Worm (Caenorhabditis elegans) whole organism, L2 larva: ENCODE data around the gene C33D9.8.

Source experiments
- C34F6.9 ChIP-seq: fragments of 150-350 bp; optimal IDR thresholded peaks from 2 replicates; lab custom pipeline; 2014; ENCODE audit warnings: missing biosample characterization, missing genetic modification characterization
- F13H6.1 ChIP-seq: sonication (generic microtip); optimal IDR thresholded peaks from 2 replicates; lab custom pipeline; 2016; ENCODE audit warnings: missing genetic modification characterization, missing compliant biosample characterization
- R02D3.7 ChIP-seq: fragments of 150-350 bp; optimal IDR thresholded peaks from 2 replicates; lab custom pipeline; 2014; ENCODE audit warnings: missing biosample characterization, missing genetic modification characterization
- Y55F3AM.14 ChIP-seq: fragments of 200-800 bp; sonication (Bioruptor generic); optimal IDR thresholded peaks from 2 replicates; lab custom pipeline; 2018; ENCODE audit warnings: mild to moderate bottlenecking, missing genetic modification characterization, missing compliant biosample characterization
- ZK546.5 ChIP-seq: sonication (generic microtip); optimal IDR thresholded peaks from 2 replicates; lab custom pipeline; 2017; ENCODE audit warnings: missing biosample characterization, missing genetic modification characterization
- alr-1 ChIP-seq: fragments of 150-350 bp; optimal IDR thresholded peaks from 2 replicates; lab custom pipeline; 2014; ENCODE audit warnings: missing biosample characterization, missing genetic modification characterization
- aly-2 ChIP-seq: fragments of 150-350 bp; optimal IDR thresholded peaks from 2 replicates; lab custom pipeline; 2014; ENCODE audit warnings: missing biosample characterization, missing genetic modification characterization
- ama-1 ChIP-seq: fragments of 150-350 bp; optimal IDR thresholded peaks from 2 replicates; lab custom pipeline; 2018; ENCODE audit warnings: inconsistent platforms
- blmp-1 ChIP-seq: sonication (generic microtip); optimal IDR thresholded peaks from 2 replicates; lab custom pipeline; 2017; ENCODE audit warnings: missing genetic modification characterization, mild to moderate bottlenecking, missing compliant biosample characterization, antibody characterized with exemption, moderate library complexity; ENCODE audit not compliant: insufficient read depth
- ceh-16 ChIP-seq: fragments of 150-350 bp; optimal IDR thresholded peaks from 2 replicates; lab custom pipeline; 2014; ENCODE audit warnings: missing biosample characterization, missing genetic modification characterization
- ceh-82 ChIP-seq: fragments of 150-350 bp; optimal IDR thresholded peaks from 2 replicates; lab custom pipeline; 2014; ENCODE audit warnings: missing biosample characterization, missing genetic modification characterization
- crh-2 ChIP-seq: sonication (generic microtip); optimal IDR thresholded peaks from 2 replicates; lab custom pipeline; 2017; ENCODE audit warnings: missing biosample characterization, missing genetic modification characterization
- elt-1 ChIP-seq: fragments of 150-350 bp; optimal IDR thresholded peaks from 2 replicates; lab custom pipeline; 2014; ENCODE audit warnings: missing biosample characterization, missing genetic modification characterization
- elt-3 ChIP-seq: sonication (generic microtip); optimal IDR thresholded peaks from 2 replicates; lab custom pipeline; 2017; ENCODE audit warnings: missing biosample characterization, missing genetic modification characterization
- fos-1 ChIP-seq: fragments of 150-350 bp; optimal IDR thresholded peaks from 2 replicates; lab custom pipeline; 2014; ENCODE audit warnings: missing biosample characterization, missing genetic modification characterization
- gmeb-1 ChIP-seq: fragments of 150-350 bp; optimal IDR thresholded peaks from 2 replicates; lab custom pipeline; 2014; ENCODE audit warnings: missing biosample characterization, missing genetic modification characterization
- lin-11 ChIP-seq: fragments of 150-350 bp; sonication (generic microtip); optimal IDR thresholded peaks from 2 replicates; lab custom pipeline; 2014; ENCODE audit warnings: missing biosample characterization, missing genetic modification characterization, inconsistent platforms, mixed read lengths
- lin-13 ChIP-seq: fragments of 150-350 bp; optimal IDR thresholded peaks from 2 replicates; lab custom pipeline; 2014; ENCODE audit warnings: missing biosample characterization, missing genetic modification reagents, missing genetic modification characterization
- lin-39 ChIP-seq: fragments of 150-350 bp; optimal IDR thresholded peaks from 2 replicates; lab custom pipeline; 2014; ENCODE audit warnings: missing biosample characterization, missing genetic modification reagents, missing genetic modification characterization
- lsy-2 ChIP-seq, 2 experiments: fragments of 150-350 bp in 1 of 2; sonication (generic microtip) in 1 of 2; optimal IDR thresholded peaks; 2 replicates each; lab custom pipeline; 2014 to 2017; ENCODE audit warnings: missing biosample characterization in 2 of 2, missing genetic modification characterization in 2 of 2
- mab-5 ChIP-seq: fragments of 150-350 bp; optimal IDR thresholded peaks from 2 replicates; lab custom pipeline; 2014; ENCODE audit warnings: missing biosample characterization, missing genetic modification characterization
- mbf-1 ChIP-seq: sonication (generic microtip); optimal IDR thresholded peaks from 2 replicates; lab custom pipeline; 2017; ENCODE audit warnings: missing biosample characterization, missing genetic modification characterization
- mdl-1 ChIP-seq, 2 experiments: fragments of 150-350 bp in 1 of 2; sonication (generic microtip) in 1 of 2; optimal IDR thresholded peaks; 2 replicates each; lab custom pipeline; 2017; ENCODE audit warnings: missing biosample characterization in 2 of 2, missing genetic modification characterization in 2 of 2
- nhr-10 ChIP-seq: sonication (generic microtip); optimal IDR thresholded peaks from 2 replicates; lab custom pipeline; 2017; ENCODE audit warnings: missing biosample characterization, missing genetic modification characterization
- nhr-11 ChIP-seq: fragments of 150-350 bp; optimal IDR thresholded peaks from 2 replicates; lab custom pipeline; 2014; ENCODE audit warnings: missing biosample characterization, missing genetic modification characterization
- nhr-12 ChIP-seq: fragments of 150-350 bp; optimal IDR thresholded peaks from 2 replicates; lab custom pipeline; 2014; ENCODE audit warnings: missing biosample characterization, missing genetic modification characterization
- nhr-129 ChIP-seq: fragments of 150-350 bp; optimal IDR thresholded peaks from 2 replicates; lab custom pipeline; 2014; ENCODE audit warnings: missing biosample characterization, missing genetic modification characterization
- nhr-21 ChIP-seq: fragments of 150-350 bp; optimal IDR thresholded peaks from 2 replicates; lab custom pipeline; 2014; ENCODE audit warnings: missing biosample characterization, missing genetic modification characterization
- nhr-23 ChIP-seq: fragments of 150-350 bp; optimal IDR thresholded peaks from 2 replicates; lab custom pipeline; 2014; ENCODE audit warnings: missing biosample characterization, missing genetic modification reagents, missing genetic modification characterization
- nhr-237 ChIP-seq: fragments of 150-350 bp; optimal IDR thresholded peaks from 2 replicates; lab custom pipeline; 2014; ENCODE audit warnings: missing biosample characterization, missing genetic modification characterization
- nhr-25 ChIP-seq: fragments of 150-350 bp; sonication (generic microtip); optimal IDR thresholded peaks from 3 replicates; lab custom pipeline; 2014; ENCODE audit warnings: missing biosample characterization, missing genetic modification characterization
- nhr-6 ChIP-seq: fragments of 150-350 bp; optimal IDR thresholded peaks from 2 replicates; lab custom pipeline; 2014; ENCODE audit warnings: missing biosample characterization, missing genetic modification characterization
- nhr-77 ChIP-seq: fragments of 150-350 bp; optimal IDR thresholded peaks from 2 replicates; lab custom pipeline; 2014; ENCODE audit warnings: missing biosample characterization, missing genetic modification characterization
- sem-4 ChIP-seq: fragments of 150-350 bp; optimal IDR thresholded peaks from 2 replicates; lab custom pipeline; 2014; ENCODE audit warnings: missing biosample characterization, missing genetic modification reagents, missing genetic modification characterization
- sma-3 ChIP-seq: sonication (generic microtip); optimal IDR thresholded peaks from 2 replicates; lab custom pipeline; 2016; ENCODE audit warnings: missing genetic modification reagents, missing genetic modification characterization, missing compliant biosample characterization
- sma-9 ChIP-seq, 2 experiments: fragments of 150-350 bp in 1 of 2; sonication (generic microtip) in 1 of 2; optimal IDR thresholded peaks; 2 replicates each; lab custom pipeline; 2014 to 2016; ENCODE audit warnings: missing genetic modification characterization in 2 of 2, mild to moderate bottlenecking in 1 of 2, missing biosample characterization in 1 of 2, missing compliant biosample characterization in 1 of 2, missing genetic modification reagents in 1 of 2, moderate library complexity in 1 of 2
- snpc-4 ChIP-seq: fragments of 150-350 bp; optimal IDR thresholded peaks from 2 replicates; lab custom pipeline; 2014; ENCODE audit warnings: missing biosample characterization, missing genetic modification characterization
- unc-39 ChIP-seq: fragments of 150-350 bp; optimal IDR thresholded peaks from 2 replicates; lab custom pipeline; 2014; ENCODE audit warnings: missing biosample characterization, missing genetic modification characterization
- unc-55 ChIP-seq: fragments of 150-350 bp; sonication (generic microtip); optimal IDR thresholded peaks from 3 replicates; lab custom pipeline; 2014; ENCODE audit warnings: missing biosample characterization, missing genetic modification reagents, missing genetic modification characterization
- unc-62 ChIP-seq: fragments of 150-350 bp; optimal IDR thresholded peaks from 2 replicates; lab custom pipeline; 2014; ENCODE audit warnings: missing biosample characterization, missing genetic modification reagents, missing genetic modification characterization
- zag-1 ChIP-seq: fragments of 150-350 bp; optimal IDR thresholded peaks from 2 replicates; lab custom pipeline; 2014; ENCODE audit warnings: missing biosample characterization, missing genetic modification characterization
- ztf-1 ChIP-seq: fragments of 200-800 bp; sonication (Bioruptor generic); conservative IDR thresholded peaks from 2 replicates; pipeline ENCODE4 v1.3.6; 2022; ENCODE audit warnings: missing genetic modification characterization, missing compliant biosample characterization
- ztf-11 ChIP-seq: sonication (generic microtip); optimal IDR thresholded peaks from 2 replicates; lab custom pipeline; 2017; ENCODE audit warnings: missing biosample characterization, missing genetic modification characterization
- ztf-4 ChIP-seq: fragments of 150-350 bp; optimal IDR thresholded peaks from 2 replicates; lab custom pipeline; 2014; ENCODE audit warnings: missing biosample characterization, missing genetic modification characterization

C33D9.8 gene

ce11 chrIV:8786654-8787053, at the start of gene C33D9.8:
Gene C33D9.8, minus strand, starts transcription at chrIV:8786752.
- TF ChIP-seq ZK546.5 (tag; lab: Kevin White, UChicago) (no peak), nhr-23 (no peak), lin-39 (tag; lab: Kevin White, UChicago) (no peak), Y55F3AM.14 (GFP tag; lab: Kevin White, UChicago) (no peak), unc-62 (GFP tag; lab: Kevin White, UChicago) (no peak), C34F6.9 (tag; lab: Kevin White, UChicago) (peak; percentile 40), unc-55 (GFP tag; lab: Kevin White, UChicago) (peak; percentile 60), lsy-2 (tag; optimal IDR thresholded peaks at IDR 0.05; lab: Kevin White, UChicago) (peak in 1 of 2 experiments; percentile 30), nhr-21 (tag; lab: Kevin White, UChicago) (no peak), alr-1 (tag; lab: Kevin White, UChicago) (no peak), zag-1 (tag; lab: Kevin White, UChicago) (no peak), unc-39 (no peak), nhr-6 (no peak)
- TF ChIP-seq, all 48 proteins: peak for 3

- TF ChIP-seq C34F6.9 (tag; lab: Kevin White, UChicago) (no peak), ama-1 (lab: Kevin White, UChicago) (no peak), lin-11 (tag; lab: Kevin White, UChicago) (no peak), snpc-4 (tag; lab: Kevin White, UChicago) (no peak), nhr-10 (tag; lab: Kevin White, UChicago) (no peak), blmp-1 (peak; percentile 63), nhr-237 (tag; lab: Kevin White, UChicago) (no peak), ztf-1 (GFP tag; lab: Robert Waterston, UW) (no peak), nhr-21 (tag; lab: Kevin White, UChicago) (peak; percentile 65), lin-13 (GFP tag; lab: Kevin White, UChicago) (no peak), ceh-82 (tag; lab: Kevin White, UChicago) (no peak), alr-1 (tag; lab: Kevin White, UChicago) (no peak), nhr-77 (tag; lab: Kevin White, UChicago) (no peak), fos-1 (peak; percentile 65), elt-1 (no peak), elt-3 (tag; lab: Kevin White, UChicago) (no peak), gmeb-1 (peak; percentile 42), nhr-129 (tag; lab: Kevin White, UChicago) (peak; percentile 70), nhr-11 (no peak), aly-2 (no peak), ceh-16 (no peak), Y55F3AM.14 (GFP tag; lab: Kevin White, UChicago) (no peak), crh-2 (tag; lab: Kevin White, UChicago) (peak; percentile 37), sem-4 (no peak), R02D3.7 (tag; lab: Kevin White, UChicago) (no peak), sma-9 (GFP tag; optimal IDR thresholded peaks at IDR 0.05; lab: Kevin White, UChicago) (peak; percentile 60), sma-9 (tag; optimal IDR thresholded peaks at IDR 0.05; lab: Kevin White, UChicago) (no peak), F13H6.1 (no peak), ztf-11 (tag; lab: Kevin White, UChicago) (no peak), mbf-1 (no peak), lin-39 (tag; lab: Kevin White, UChicago) (no peak), nhr-23 (no peak), mab-5 (no peak), ZK546.5 (tag; lab: Kevin White, UChicago) (no peak), sma-3 (peak; percentile 69), mdl-1 (tag; optimal IDR thresholded peaks at IDR 0.05; lab: Kevin White, UChicago) (peak in 1 of 2 experiments; percentile 22), nhr-12 (no peak), unc-62 (GFP tag; lab: Kevin White, UChicago) (no peak), ztf-4 (no peak), nhr-25 (tag; lab: Kevin White, UChicago) (peak; percentile 66)
- TF ChIP-seq, all 48 proteins: peak for 10
Measured at ce11 chrIV:8830591-8830990, 44.0 kb upstream of the C33D9.8 start, which contains the start of gene T28C6.8. Gene T28C6.8, minus strand, starts transcription at chrIV:8830727.
